Worm (Caenorhabditis elegans): Measurements from ENCODE around the gene elof-1.

DNA sequence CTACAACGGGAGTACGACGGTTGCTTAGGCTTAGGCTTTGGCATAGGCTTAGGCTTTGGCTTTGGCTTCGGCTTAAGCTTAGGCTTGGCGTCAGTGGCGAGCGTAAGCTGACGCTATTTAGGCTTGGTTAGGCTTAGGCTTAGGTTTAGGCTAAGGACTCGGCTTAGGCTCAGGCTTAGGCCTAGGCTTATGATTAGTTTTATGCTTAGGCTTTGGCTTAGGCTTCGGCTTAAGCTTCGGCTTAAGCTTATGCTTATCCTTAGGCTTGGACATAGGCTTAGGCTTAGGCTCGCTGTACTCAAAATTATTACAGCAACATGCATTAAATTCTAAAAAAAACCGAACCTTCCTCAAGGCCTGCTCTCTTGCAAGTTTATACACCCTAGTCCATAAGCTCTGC, 25.1 kb downstream of the elof-1 start:
- TF ChIP-seq saeg-2 (GFP tag; IDR thresholded peaks at IDR 0.05): no peak
- no peak for TF ChIP-seq arid-1 (GFP tag; conservative IDR thresholded peaks at IDR 0.05)
- no peak for TF ChIP-seq spr-1 (tag; optimal IDR thresholded peaks at IDR 0.05)
- TF ChIP-seq snpc-4 (tag; optimal IDR thresholded peaks at IDR 0.05): no peak
- no peak for TF ChIP-seq fos-1 (tag; optimal IDR thresholded peaks at IDR 0.05)

Data from whole organism, L4 larva.